Worm (Caenorhabditis elegans): ENCODE results near the gene C33E10.1.

DNA sequence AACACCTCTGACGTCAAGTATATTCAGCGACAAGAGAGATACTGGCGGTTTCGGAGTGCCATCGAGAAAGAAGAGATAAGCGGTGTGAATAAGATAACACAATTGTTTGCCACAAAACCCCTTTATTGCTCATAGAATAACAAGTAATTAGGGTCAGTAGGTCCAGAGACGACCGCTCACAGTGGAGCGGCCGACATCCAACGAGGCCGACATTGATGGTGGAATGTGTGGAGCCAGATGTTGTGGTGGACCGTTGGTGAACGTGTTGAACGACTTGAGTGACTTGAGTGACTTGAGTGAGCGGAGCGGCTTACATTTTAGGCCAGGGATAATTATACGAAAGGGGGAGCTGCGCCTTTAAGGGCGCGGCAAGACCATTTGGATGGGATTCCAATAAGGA, 4.3 kb upstream of the C33E10.1 start:
- TF ChIP-seq zag-1 (tag; optimal IDR thresholded peaks at IDR 0.05) (no peak), fos-1 (tag; optimal IDR thresholded peaks at IDR 0.05) (no peak), R02D3.7 (tag; optimal IDR thresholded peaks at IDR 0.05) (no peak), lin-39 (tag; optimal IDR thresholded peaks at IDR 0.05) (no peak), mdl-1 (tag; optimal IDR thresholded peaks at IDR 0.05) (no peak), tbx-2 (tag; optimal IDR thresholded peaks at IDR 0.05) (no peak), ama-1 (optimal IDR thresholded peaks at IDR 0.05) (no peak)

Data from whole organism, L3 larva.